Worm (Caenorhabditis elegans): ENCODE data around the gene C02B4.3.

DNA sequence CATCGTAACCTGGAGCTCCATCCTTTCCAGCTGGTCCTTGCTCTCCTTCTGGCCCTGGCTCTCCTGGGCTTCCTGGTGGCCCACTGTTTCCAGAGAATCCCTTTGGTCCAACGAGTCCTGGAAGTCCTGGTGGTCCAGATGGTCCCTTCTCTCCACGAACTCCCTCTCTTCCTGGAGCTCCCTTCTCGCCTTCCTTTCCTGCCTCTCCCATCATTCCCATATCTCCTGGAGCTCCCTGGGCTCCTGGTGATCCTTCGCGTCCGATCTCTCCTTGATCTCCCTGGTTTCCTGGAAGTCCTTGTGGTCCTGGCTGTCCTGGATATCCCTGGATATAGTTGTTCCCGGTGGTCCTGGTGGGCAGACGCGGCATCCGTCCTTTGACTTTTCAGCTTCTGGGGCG lies 23.4 kb downstream of the C02B4.3 start:
- TF ChIP-seq him-1 (tag; optimal IDR thresholded peaks at IDR 0.05) (no peak), dao-5 (tag; optimal IDR thresholded peaks at IDR 0.05) (no peak)
